Fruit fly (Drosophila melanogaster): Measurements from ENCODE around the gene CG44195.

DNA sequence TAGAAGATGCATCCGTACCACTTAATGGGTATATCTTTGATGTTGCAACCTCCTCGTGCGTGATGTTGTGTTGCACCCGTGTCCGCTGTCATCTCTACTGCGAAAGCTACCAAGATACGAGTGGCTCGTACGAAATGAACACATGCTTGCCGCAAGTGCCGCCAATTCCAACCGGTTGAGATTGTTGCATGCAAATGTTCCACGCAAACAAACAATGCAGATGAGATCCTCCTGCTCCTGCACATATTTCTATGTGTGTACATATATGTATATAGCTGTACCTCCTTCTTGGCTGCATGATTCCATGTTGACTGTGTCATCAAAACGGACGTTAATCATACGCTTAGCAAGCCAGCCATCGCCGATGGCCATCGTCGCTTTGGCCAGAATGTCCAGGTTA lies 65.4 kb downstream of the CG44195 start:
- TF ChIP-seq h (optimal IDR thresholded peaks at IDR 0.05) (no peak), psq (optimal IDR thresholded peaks at IDR 0.05) (no peak)

Data from Kc167 (cell line).